Fruit fly (Drosophila melanogaster) whole organism, embryonic: ENCODE data around the gene Toll-4.

Experiments used
- Ada2b ChIP-seq: fragments of 200-800 bp; sonication (Bioruptor generic); IDR thresholded peaks from 2 replicates; pipeline ENCODE4 v1.3.6; 2022; ENCODE audit warnings: missing biosample characterization, missing genetic modification characterization
- CG10267 ChIP-seq: fragments of 200-800 bp; sonication (Bioruptor generic); optimal IDR thresholded peaks from 2 replicates; lab custom pipeline; 2018; ENCODE audit warnings: missing biosample characterization, mild to moderate bottlenecking, missing genetic modification characterization, moderate library complexity
- CG10431 ChIP-seq: fragments of 200-800 bp; sonication (Bioruptor generic); optimal IDR thresholded peaks from 3 replicates; lab custom pipeline; 2018; ENCODE audit warnings: missing biosample characterization, mild to moderate bottlenecking, missing genetic modification characterization
- CG10654 ChIP-seq: fragments of 200-800 bp; sonication (Bioruptor generic); optimal IDR thresholded peaks from 2 replicates; lab custom pipeline; 2016; ENCODE audit warnings: missing biosample characterization, missing genetic modification characterization
- CG11093 ChIP-seq: fragments of 200-800 bp; sonication (Bioruptor generic); IDR thresholded peaks from 3 replicates; pipeline ENCODE4 v1.3.6; 2022; ENCODE audit warnings: missing biosample characterization, missing genetic modification characterization
- CG11696 ChIP-seq: fragments of 200-800 bp; sonication (Bioruptor generic); IDR thresholded peaks from 2 replicates; pipeline ENCODE4 v1.3.6; 2022; ENCODE audit warnings: missing biosample characterization, missing genetic modification characterization
- CG13287 ChIP-seq: fragments of 200-800 bp; sonication (Bioruptor generic); IDR thresholded peaks from 2 replicates; pipeline ENCODE4 v1.3.6; 2022; ENCODE audit warnings: missing biosample characterization, missing genetic modification characterization; ENCODE audit not compliant: partially characterized antibody
- CG14860 ChIP-seq: fragments of 200-800 bp; sonication (Bioruptor generic); IDR thresholded peaks from 3 replicates; pipeline ENCODE4 v1.3.6; 2022; ENCODE audit warnings: missing biosample characterization, missing genetic modification characterization; ENCODE audit not compliant: partially characterized antibody
- CG15601 ChIP-seq: fragments of 200-800 bp; sonication (Bioruptor generic); optimal IDR thresholded peaks from 3 replicates; lab custom pipeline; 2019; ENCODE audit warnings: missing biosample characterization, mild to moderate bottlenecking, missing genetic modification characterization, moderate library complexity
- CG15696 ChIP-seq: fragments of 200-800 bp; sonication (Bioruptor generic); optimal IDR thresholded peaks from 2 replicates; lab custom pipeline; 2019; ENCODE audit warnings: missing biosample characterization, mild to moderate bottlenecking, missing genetic modification characterization, moderate library complexity
- CG1603 ChIP-seq: fragments of 200-800 bp; sonication (Bioruptor generic); optimal IDR thresholded peaks from 2 replicates; lab custom pipeline; 2019; ENCODE audit warnings: missing biosample characterization, mild to moderate bottlenecking, missing genetic modification characterization, moderate library complexity
- CG17829 ChIP-seq: fragments of 200-800 bp; optimal IDR thresholded peaks from 2 replicates; lab custom pipeline; 2019; ENCODE audit warnings: missing biosample characterization, mild to moderate bottlenecking, missing genetic modification characterization, moderate library complexity
- CG2199 ChIP-seq: fragments of 200-800 bp; sonication (Bioruptor generic); IDR thresholded peaks from 3 replicates; pipeline ENCODE4 v1.3.6; 2022; ENCODE audit warnings: missing biosample characterization, missing genetic modification characterization
- CG30403 ChIP-seq: fragments of 200-800 bp; sonication (Bioruptor generic); optimal IDR thresholded peaks from 3 replicates; lab custom pipeline; 2016; ENCODE audit warnings: missing biosample characterization, missing genetic modification characterization
- CG33557 ChIP-seq: fragments of 200-800 bp; sonication (Bioruptor generic); optimal IDR thresholded peaks from 2 replicates; lab custom pipeline; 2019; ENCODE audit warnings: missing biosample characterization, mild to moderate bottlenecking, missing genetic modification characterization, moderate library complexity
- CG3726 ChIP-seq: fragments of 200-800 bp; sonication (Bioruptor generic); IDR thresholded peaks from 3 replicates; pipeline ENCODE4, ENCODE4 v1.3.6; 2022; ENCODE audit warnings: missing biosample characterization, missing genetic modification characterization
- CG3847 ChIP-seq: fragments of 200-800 bp; sonication (Bioruptor generic); IDR thresholded peaks from 2 replicates; pipeline ENCODE4 v1.3.6; 2022; ENCODE audit warnings: missing biosample characterization, missing genetic modification characterization
- CG4617 ChIP-seq: fragments of 200-800 bp; sonication (Bioruptor generic); optimal IDR thresholded peaks from 3 replicates; lab custom pipeline; 2016; ENCODE audit warnings: missing biosample characterization, missing genetic modification characterization, borderline replicate concordance
- CG8388 ChIP-seq: fragments of 200-800 bp; sonication (Bioruptor generic); optimal IDR thresholded peaks from 2 replicates; lab custom pipeline; 2019; ENCODE audit warnings: missing biosample characterization, mild to moderate bottlenecking, missing genetic modification characterization, moderate library complexity
- CG8924 ChIP-seq: fragments of 200-800 bp; optimal IDR thresholded peaks from 3 replicates; lab custom pipeline; 2019; ENCODE audit warnings: missing biosample characterization, mild to moderate bottlenecking, missing genetic modification characterization, moderate library complexity
- Fer1 ChIP-seq: fragments of 200-800 bp; sonication (Bioruptor generic); optimal IDR thresholded peaks from 2 replicates; lab custom pipeline; 2017; ENCODE audit warnings: missing biosample characterization, mild to moderate bottlenecking, missing genetic modification characterization
- Hr3 ChIP-seq: fragments of 200-800 bp; sonication (Bioruptor generic); optimal IDR thresholded peaks from 3 replicates; lab custom pipeline; 2016; ENCODE audit warnings: missing biosample characterization, missing genetic modification characterization
- Med ChIP-seq: fragments of 200-800 bp; sonication (Bioruptor generic); peaks from one replicate; lab custom pipeline; 2016; ENCODE audit warnings: missing biosample characterization, missing genetic modification characterization, mild to moderate bottlenecking, inconsistent platforms, moderate library complexity
- Meics ChIP-seq: fragments of 200-800 bp; sonication (Bioruptor generic); optimal IDR thresholded peaks from 2 replicates; lab custom pipeline; 2017; ENCODE audit warnings: missing biosample characterization, mild to moderate bottlenecking, missing genetic modification characterization
- Scr ChIP-seq: fragments of 200-800 bp; sonication (Bioruptor generic); IDR thresholded peaks from 2 replicates; pipeline ENCODE4 v1.3.6; 2022; ENCODE audit warnings: missing biosample characterization, missing genetic modification characterization; ENCODE audit not compliant: partially characterized antibody
- Xbp1 ChIP-seq: fragments of 200-800 bp; sonication (Bioruptor generic); optimal IDR thresholded peaks from 3 replicates; lab custom pipeline; 2016; ENCODE audit warnings: missing biosample characterization, mild to moderate bottlenecking, missing genetic modification characterization
- Xrp1 ChIP-seq: fragments of 200-800 bp; sonication (Bioruptor generic); IDR thresholded peaks from 2 replicates; pipeline ENCODE4 v1.3.6; 2022; ENCODE audit warnings: missing biosample characterization, missing genetic modification characterization
- ap ChIP-seq: fragments of 200-800 bp; sonication (Bioruptor generic); IDR thresholded peaks from 2 replicates; pipeline ENCODE4 v1.3.6; 2022; ENCODE audit warnings: missing biosample characterization, missing genetic modification characterization
- cas ChIP-seq: fragments of 200-800 bp; sonication (Bioruptor generic); IDR thresholded peaks from 2 replicates; pipeline ENCODE4 v1.3.6; 2022; ENCODE audit warnings: missing biosample characterization, missing genetic modification characterization
- cg ChIP-seq: fragments of 200-800 bp; sonication (Bioruptor generic); optimal IDR thresholded peaks from 3 replicates; lab custom pipeline; 2019; ENCODE audit warnings: missing biosample characterization, mild to moderate bottlenecking, missing genetic modification characterization, moderate library complexity
- danr ChIP-seq: fragments of 200-800 bp; sonication (Bioruptor generic); IDR thresholded peaks from 2 replicates; pipeline ENCODE4 v1.3.6; 2022; ENCODE audit warnings: missing biosample characterization, missing genetic modification characterization
- dati ChIP-seq: fragments of 200-800 bp; sonication (Bioruptor generic); IDR thresholded peaks from 2 replicates; pipeline ENCODE4 v1.3.6; 2022; ENCODE audit warnings: missing biosample characterization, missing genetic modification characterization
- dmrt11E ChIP-seq: fragments of 200-800 bp; sonication (Bioruptor generic); optimal IDR thresholded peaks from 3 replicates; lab custom pipeline; 2018; ENCODE audit warnings: missing biosample characterization, mild to moderate bottlenecking, missing genetic modification characterization, moderate library complexity
- eve ChIP-seq, 2 experiments: fragments of >200 bp; optimal IDR thresholded peaks; 2 replicates each; lab custom pipeline; 2017; ENCODE audit warnings: missing biosample characterization in 2 of 2, missing genetic modification characterization in 2 of 2
- gcm2 ChIP-seq: fragments of 200-800 bp; sonication (Bioruptor generic); optimal IDR thresholded peaks from 2 replicates; lab custom pipeline; 2016; ENCODE audit warnings: missing biosample characterization, missing genetic modification characterization
- jigr1 ChIP-seq: fragments of 200-800 bp; sonication (Bioruptor generic); IDR thresholded peaks from 3 replicates; pipeline ENCODE4 v1.3.6; 2022; ENCODE audit warnings: missing biosample characterization, missing genetic modification characterization
- knrl ChIP-seq: fragments of 200-800 bp; sonication (Bioruptor generic); IDR thresholded peaks from 3 replicates; pipeline ENCODE4 v1.3.6; 2022; ENCODE audit warnings: missing biosample characterization, missing genetic modification characterization; ENCODE audit not compliant: partially characterized antibody
- lab ChIP-seq: fragments of 200-800 bp; sonication (Bioruptor generic); optimal IDR thresholded peaks from 3 replicates; lab custom pipeline; 2017; ENCODE audit warnings: missing biosample characterization, missing genetic modification characterization, mild to moderate bottlenecking, moderate library complexity, missing genetic modification reagents
- lmd ChIP-seq: fragments of 200-800 bp; sonication (Bioruptor generic); IDR thresholded peaks from 2 replicates; pipeline ENCODE4 v1.3.6; 2022; ENCODE audit warnings: missing biosample characterization, missing genetic modification characterization
- ro ChIP-seq: fragments of 200-800 bp; sonication (Bioruptor generic); IDR thresholded peaks from 2 replicates; pipeline ENCODE4 v1.3.6; 2022; ENCODE audit warnings: missing biosample characterization, missing genetic modification characterization
- sens ChIP-seq: fragments of 200-800 bp; sonication (Bioruptor generic); peaks from one replicate; lab custom pipeline; 2016; ENCODE audit warnings: missing biosample characterization, missing genetic modification characterization
- stc ChIP-seq: fragments of 200-800 bp; sonication (Bioruptor generic); IDR thresholded peaks from 2 replicates; pipeline ENCODE4 v1.3.6; 2022; ENCODE audit warnings: missing biosample characterization, missing genetic modification characterization
- toy ChIP-seq: fragments of 200-800 bp; sonication (Bioruptor generic); IDR thresholded peaks from 2 replicates; pipeline ENCODE4 v1.3.6; 2022; ENCODE audit warnings: missing biosample characterization, missing genetic modification characterization
- zfh1 ChIP-seq: fragments of 200-800 bp; sonication (Bioruptor generic); IDR thresholded peaks from 3 replicates; pipeline ENCODE4 v1.3.6; 2022; ENCODE audit warnings: missing biosample characterization, missing genetic modification characterization

Toll-4 gene

dm6 chr2L:9133169-9133568 lies 49.3 kb downstream of the Toll-4 start (continued):
- TF ChIP-seq CG33557 (GFP tag; lab: Kevin White, UChicago) (peak; percentile 78), CG30403 (GFP tag; lab: Kevin White, UChicago) (peak; percentile 72), toy (GFP tag; lab: Robert Waterston, UW) (no peak), lab (peak; percentile 75), CG11696 (GFP tag; lab: Robert Waterston, UW) (peak; percentile 38; the same call in 1 of the 2 replicates), CG8924 (tag; lab: Kevin White, UChicago) (peak; percentile 85), CG4617 (peak; percentile 7), CG15696 (tag; lab: Kevin White, UChicago) (peak; percentile 71), eve (GFP tag; optimal IDR thresholded peaks at IDR 0.05; lab: Kevin White, UChicago) (peak in 1 of 2 experiments; percentile 79), CG11093 (peak; percentile 60; the same call in 2 of the 3 replicates), CG10654 (peak; percentile 49), CG14860 (no peak), CG15601 (tag; lab: Kevin White, UChicago) (peak; percentile 81), dmrt11E (tag; lab: Kevin White, UChicago) (peak; percentile 91), zfh1 (GFP tag; lab: Robert Waterston, UW) (peak; percentile 40; the same call in 1 of the 3 replicates), Hr3 (peak; percentile 70), CG2199 (GFP tag; lab: Robert Waterston, UW) (peak; percentile 34; the same call in 1 of the 3 replicates), CG13287 (GFP tag; lab: Robert Waterston, UW) (no peak), ro (GFP tag; lab: Robert Waterston, UW) (0 out of 2 replicates have a peak, but pooled peaks have one; percentile 18), CG17829 (tag; lab: Kevin White, UChicago) (peak; percentile 88), CG10431 (GFP tag; lab: Kevin White, UChicago) (peak; percentile 32), CG10267 (tag; lab: Kevin White, UChicago) (peak; percentile 79), Ada2b (peak; percentile 68), dati (GFP tag; lab: Robert Waterston, UW) (peak; percentile 36; the same call in 1 of the 2 replicates), Meics (GFP tag; lab: Kevin White, UChicago) (peak; percentile 43), sens (GFP tag; lab: Kevin White, UChicago) (peak; percentile 84), cas (GFP tag; lab: Robert Waterston, UW) (no peak), Xbp1 (peak; percentile 71), jigr1 (GFP tag; lab: Robert Waterston, UW) (no peak), CG1603 (tag; lab: Kevin White, UChicago) (peak; percentile 11), ap (GFP tag; lab: Robert Waterston, UW) (peak; percentile 57), cg (GFP tag; lab: Kevin White, UChicago) (no peak), danr (GFP tag; lab: Robert Waterston, UW) (0 out of 2 replicates have a peak, but pooled peaks have one; percentile 47), Med (peak; percentile 63), CG3726 (GFP tag; lab: Robert Waterston, UW) (0 out of 3 replicates have a peak, but pooled peaks have one; percentile 40), stc (GFP tag; lab: Robert Waterston, UW) (peak; percentile 71), gcm2 (GFP tag; lab: Kevin White, UChicago) (no peak), Scr (GFP tag; lab: Robert Waterston, UW) (no peak), knrl (GFP tag; lab: Robert Waterston, UW) (no peak), Fer1 (GFP tag; lab: Kevin White, UChicago) (peak; percentile 68), Xrp1 (GFP tag; lab: Robert Waterston, UW) (peak; percentile 89), CG8388 (GFP tag; lab: Kevin White, UChicago) (peak; percentile 88), CG3847 (GFP tag; lab: Robert Waterston, UW) (peak; percentile 35; the same call in 1 of the 2 replicates), lmd (peak; percentile 60)
